Worm (Caenorhabditis elegans) whole organism, late embryonic: Measurements from ENCODE around the gene F52G3.7.

Experiments
- C08G9.2 ChIP-seq: sonication (generic microtip); optimal IDR thresholded peaks from 2 replicates; lab custom pipeline; 2016; ENCODE audit warnings: mild to moderate bottlenecking, missing genetic modification characterization, moderate library complexity, missing compliant biosample characterization
- C38D4.7 ChIP-seq: fragments of 200-800 bp; sonication (Bioruptor generic); optimal IDR thresholded peaks from 2 replicates; lab custom pipeline; 2018; ENCODE audit warnings: mild to moderate bottlenecking, missing genetic modification characterization, moderate library complexity, missing compliant biosample characterization
- K02D7.2 ChIP-seq: sonication (generic microtip); optimal IDR thresholded peaks from 2 replicates; lab custom pipeline; 2017; ENCODE audit warnings: mild to moderate bottlenecking, missing genetic modification characterization, missing compliant biosample characterization
- K09A11.1 ChIP-seq: sonication (generic microtip); optimal IDR thresholded peaks from 2 replicates; lab custom pipeline; 2017; ENCODE audit warnings: antibody characterized with exemption, mild to moderate bottlenecking, missing genetic modification characterization, missing compliant biosample characterization; ENCODE audit not compliant: insufficient read depth
- T23F11.4 ChIP-seq: fragments of 200-800 bp; sonication (Bioruptor generic); optimal IDR thresholded peaks from 2 replicates; lab custom pipeline; 2018; ENCODE audit warnings: mild to moderate bottlenecking, missing genetic modification characterization, missing compliant biosample characterization
- Y22D7AL.16 ChIP-seq: sonication (generic microtip); optimal IDR thresholded peaks from 2 replicates; lab custom pipeline; 2016; ENCODE audit warnings: missing genetic modification characterization, missing compliant biosample characterization
- ahr-1 ChIP-seq: sonication (generic microtip); optimal IDR thresholded peaks from 2 replicates; lab custom pipeline; 2016; ENCODE audit warnings: missing genetic modification characterization, missing compliant biosample characterization
- ceh-14 ChIP-seq: sonication (generic microtip); optimal IDR thresholded peaks from 2 replicates; lab custom pipeline; 2016; ENCODE audit warnings: missing genotype, missing genetic modification characterization, missing compliant biosample characterization
- ceh-2 ChIP-seq: sonication (generic microtip); optimal IDR thresholded peaks from 2 replicates; lab custom pipeline; 2016; ENCODE audit warnings: missing genotype, missing genetic modification characterization, missing compliant biosample characterization
- ceh-24 ChIP-seq: sonication (generic microtip); optimal IDR thresholded peaks from 2 replicates; lab custom pipeline; 2016; ENCODE audit warnings: mild to moderate bottlenecking, missing genetic modification characterization, missing compliant biosample characterization
- ceh-31 ChIP-seq: sonication (generic microtip); optimal IDR thresholded peaks from 2 replicates; lab custom pipeline; 2016; ENCODE audit warnings: missing genetic modification characterization, missing compliant biosample characterization
- ceh-45 ChIP-seq: fragments of 200-800 bp; sonication (Bioruptor generic); IDR thresholded peaks from 2 replicates; pipeline ENCODE4 v1.3.6; 2022; ENCODE audit warnings: missing genetic modification reagents, missing genetic modification characterization, missing compliant biosample characterization
- ceh-9 ChIP-seq: sonication (generic microtip); optimal IDR thresholded peaks from 2 replicates; lab custom pipeline; 2016; ENCODE audit warnings: mild to moderate bottlenecking, missing genetic modification characterization, inconsistent platforms, missing compliant biosample characterization
- che-1 ChIP-seq: sonication (generic microtip); optimal IDR thresholded peaks from 2 replicates; lab custom pipeline; 2016; ENCODE audit warnings: mild to moderate bottlenecking, missing genetic modification characterization, missing compliant biosample characterization
- dmd-4 ChIP-seq: sonication (generic microtip); optimal IDR thresholded peaks from 2 replicates; lab custom pipeline; 2016; ENCODE audit warnings: borderline replicate concordance, missing genetic modification characterization, missing compliant biosample characterization
- elt-2 ChIP-seq: sonication (generic microtip); optimal IDR thresholded peaks from 2 replicates; lab custom pipeline; 2016; ENCODE audit warnings: missing genetic modification reagents, missing genetic modification characterization, missing compliant biosample characterization
- elt-4 ChIP-seq: sonication (generic microtip); optimal IDR thresholded peaks from 2 replicates; lab custom pipeline; 2016; ENCODE audit warnings: missing genetic modification characterization, missing compliant biosample characterization
- ets-4 ChIP-seq: sonication (generic microtip); optimal IDR thresholded peaks from 2 replicates; lab custom pipeline; 2016; ENCODE audit warnings: missing genetic modification characterization, missing compliant biosample characterization
- fax-1 ChIP-seq: sonication (generic microtip); optimal IDR thresholded peaks from 2 replicates; lab custom pipeline; 2016; ENCODE audit warnings: missing genotype, missing genetic modification characterization, missing compliant biosample characterization
- fkh-10 ChIP-seq: fragments of 150-350 bp; optimal IDR thresholded peaks from 2 replicates; lab custom pipeline; 2014; ENCODE audit warnings: missing biosample characterization, missing genetic modification reagents, missing genetic modification characterization
- fkh-6 ChIP-seq: sonication (generic microtip); optimal IDR thresholded peaks from 2 replicates; lab custom pipeline; 2016; ENCODE audit warnings: missing genetic modification characterization, missing compliant biosample characterization
- gmeb-2 ChIP-seq: sonication (generic microtip); optimal IDR thresholded peaks from 2 replicates; lab custom pipeline; 2016; ENCODE audit warnings: missing genetic modification characterization, inconsistent platforms, missing compliant biosample characterization
- hlh-13 ChIP-seq: fragments of 200-800 bp; sonication (Bioruptor generic); optimal IDR thresholded peaks from 2 replicates; lab custom pipeline; 2018; ENCODE audit warnings: mild to moderate bottlenecking, missing genetic modification characterization, missing compliant biosample characterization
- hlh-15 ChIP-seq: sonication (generic microtip); optimal IDR thresholded peaks from 2 replicates; lab custom pipeline; 2016; ENCODE audit warnings: missing genetic modification characterization, missing compliant biosample characterization
- hlh-30 ChIP-seq: sonication (generic microtip); optimal IDR thresholded peaks from 2 replicates; lab custom pipeline; 2017; ENCODE audit warnings: antibody characterized with exemption, missing genetic modification characterization, missing compliant biosample characterization; ENCODE audit not compliant: insufficient read depth
- hlh-8 ChIP-seq: sonication (generic microtip); optimal IDR thresholded peaks from 2 replicates; lab custom pipeline; 2016; ENCODE audit warnings: missing genotype, missing genetic modification characterization, missing compliant biosample characterization
- lim-6 ChIP-seq: sonication (generic microtip); optimal IDR thresholded peaks from 2 replicates; lab custom pipeline; 2016; ENCODE audit warnings: missing genetic modification characterization, missing compliant biosample characterization
- lin-11 ChIP-seq: fragments of 200-800 bp; sonication (Bioruptor generic); optimal IDR thresholded peaks from 2 replicates; lab custom pipeline; 2018; ENCODE audit warnings: mild to moderate bottlenecking, missing genetic modification characterization, missing compliant biosample characterization
- madf-2 ChIP-seq: sonication (generic microtip); optimal IDR thresholded peaks from 2 replicates; lab custom pipeline; 2017; ENCODE audit warnings: missing genetic modification characterization, missing compliant biosample characterization
- mec-3 ChIP-seq: sonication (generic microtip); optimal IDR thresholded peaks from 2 replicates; lab custom pipeline; 2016; ENCODE audit warnings: borderline replicate concordance, missing genetic modification characterization, missing compliant biosample characterization
- nhr-232 ChIP-seq: sonication (generic microtip); optimal IDR thresholded peaks from 2 replicates; lab custom pipeline; 2016; ENCODE audit warnings: missing genetic modification characterization, missing compliant biosample characterization
- npax-4 ChIP-seq: sonication (generic microtip); optimal IDR thresholded peaks from 2 replicates; lab custom pipeline; 2016; ENCODE audit warnings: missing genetic modification characterization, missing compliant biosample characterization
- odd-2 ChIP-seq: sonication (generic microtip); optimal IDR thresholded peaks from 2 replicates; lab custom pipeline; 2017; ENCODE audit warnings: antibody characterized with exemption, mild to moderate bottlenecking, missing genetic modification characterization, missing compliant biosample characterization
- pat-9 ChIP-seq: fragments of 200-800 bp; sonication (Bioruptor generic); optimal IDR thresholded peaks from 2 replicates; lab custom pipeline; 2018; ENCODE audit warnings: mild to moderate bottlenecking, missing genetic modification characterization, moderate library complexity, missing compliant biosample characterization
- pax-1 ChIP-seq: fragments of 150-350 bp; optimal IDR thresholded peaks from 2 replicates; lab custom pipeline; 2014; ENCODE audit warnings: missing biosample characterization, missing genetic modification characterization
- pqm-1 ChIP-seq: sonication (generic microtip); optimal IDR thresholded peaks from 2 replicates; lab custom pipeline; 2016; ENCODE audit warnings: missing genetic modification characterization, missing compliant biosample characterization
- pros-1 ChIP-seq: fragments of 150-350 bp; optimal IDR thresholded peaks from 2 replicates; lab custom pipeline; 2014; ENCODE audit warnings: missing biosample characterization, missing genetic modification reagents, missing genetic modification characterization
- ref-2 ChIP-seq: sonication (generic microtip); optimal IDR thresholded peaks from 2 replicates; lab custom pipeline; 2016; ENCODE audit warnings: missing genetic modification characterization, missing compliant biosample characterization
- rnt-1 ChIP-seq: sonication (generic microtip); optimal IDR thresholded peaks from 2 replicates; lab custom pipeline; 2016; ENCODE audit warnings: missing genetic modification characterization, missing compliant biosample characterization
- sdc-2 ChIP-seq: sonication (generic microtip); optimal IDR thresholded peaks from 2 replicates; lab custom pipeline; 2016; ENCODE audit warnings: missing genotype, missing genetic modification characterization, missing compliant biosample characterization
- sox-2 ChIP-seq: fragments of 200-800 bp; sonication (Bioruptor generic); IDR thresholded peaks from 2 replicates; pipeline ENCODE4 v1.3.6; 2022; ENCODE audit warnings: missing genetic modification reagents, missing genetic modification characterization, missing compliant biosample characterization
- sox-4 ChIP-seq: sonication (generic microtip); optimal IDR thresholded peaks from 2 replicates; lab custom pipeline; 2017; ENCODE audit warnings: mild to moderate bottlenecking, missing genetic modification characterization, inconsistent platforms, missing compliant biosample characterization
- tbx-7 ChIP-seq: sonication (generic microtip); optimal IDR thresholded peaks from 2 replicates; lab custom pipeline; 2016; ENCODE audit warnings: missing genotype, missing genetic modification characterization, missing compliant biosample characterization
- unc-3 ChIP-seq, 2 experiments: fragments of 200-800 bp in 1 of 2; sonication (Bioruptor generic) in 1 of 2; sonication (generic microtip) in 1 of 2; conservative IDR thresholded peaks in 1 of 2; optimal IDR thresholded peaks in 1 of 2; 2 replicates each; pipeline versions ENCODE4 v1.3.6 to Lab custom; 2016 to 2022; ENCODE audit warnings: missing compliant biosample characterization in 2 of 2, missing genetic modification characterization in 2 of 2, missing genetic modification reagents in 1 of 2
- unc-42 ChIP-seq: sonication (generic microtip); optimal IDR thresholded peaks from 2 replicates; lab custom pipeline; 2016; ENCODE audit warnings: missing genotype, missing genetic modification characterization, missing compliant biosample characterization
- unc-55 ChIP-seq: sonication (generic microtip); optimal IDR thresholded peaks from 2 replicates; lab custom pipeline; 2017; ENCODE audit warnings: missing biosample characterization, missing genetic modification reagents, missing genetic modification characterization
- zip-5 ChIP-seq: sonication (generic microtip); optimal IDR thresholded peaks from 2 replicates; lab custom pipeline; 2016; ENCODE audit warnings: missing genetic modification characterization, missing compliant biosample characterization

F52G3.7 gene

DNA sequence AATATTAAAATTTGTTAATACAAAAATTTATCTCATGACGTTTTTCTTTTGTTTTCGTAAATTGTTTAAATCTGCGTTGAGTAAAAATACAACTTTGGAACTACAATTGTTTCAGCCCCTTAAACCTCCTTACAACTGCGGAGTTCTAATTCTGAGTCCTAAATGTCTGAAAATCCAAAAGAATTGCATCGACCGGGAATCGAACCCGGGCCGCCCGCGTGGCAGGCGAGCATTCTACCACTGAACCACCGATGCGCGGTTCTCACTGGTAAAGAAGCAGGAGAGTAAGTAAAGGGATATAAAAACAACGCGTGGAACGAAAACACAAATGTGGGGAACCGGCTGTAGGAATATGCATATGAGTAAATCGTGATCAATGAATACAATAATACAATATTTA is 35.6 kb upstream of the F52G3.7 start (continued):
- TF ChIP-seq ceh-9 (tag; lab: Kevin White, UChicago) (no peak), mec-3 (tag; lab: Kevin White, UChicago) (no peak), elt-4 (tag; lab: Kevin White, UChicago) (no peak), ceh-31 (tag; lab: Kevin White, UChicago) (peak; percentile 57), hlh-15 (peak; percentile 26), fax-1 (tag; lab: Kevin White, UChicago) (peak; percentile 8), fkh-10 (no peak), unc-55 (GFP tag; lab: Kevin White, UChicago) (no peak), fkh-6 (tag; lab: Kevin White, UChicago) (peak; percentile 59), pqm-1 (tag; lab: Kevin White, UChicago) (no peak), sox-2 (peak; percentile 75), zip-5 (tag; lab: Kevin White, UChicago) (peak; percentile 25), hlh-13 (peak; percentile 30), Y22D7AL.16 (tag; lab: Kevin White, UChicago) (peak; percentile 73), sox-4 (tag; lab: Kevin White, UChicago) (peak; percentile 67), pat-9 (tag; lab: Kevin White, UChicago) (peak; percentile 81), hlh-30 (tag; lab: Kevin White, UChicago) (no peak), nhr-232 (peak; percentile 81), odd-2 (tag; lab: Kevin White, UChicago) (peak; percentile 24), ets-4 (tag; lab: Kevin White, UChicago) (no peak), unc-3 (GFP tag; conservative IDR thresholded peaks at IDR 0.05; lab: Robert Waterston, UW) (peak; percentile 68), unc-3 (tag; optimal IDR thresholded peaks at IDR 0.05; lab: Kevin White, UChicago) (peak; percentile 70), dmd-4 (tag; lab: Kevin White, UChicago) (peak; percentile 67), ceh-24 (tag; lab: Kevin White, UChicago) (no peak), tbx-7 (tag; lab: Kevin White, UChicago) (peak; percentile 47), K02D7.2 (tag; lab: Kevin White, UChicago) (no peak), gmeb-2 (tag; lab: Kevin White, UChicago) (peak; percentile 63), pax-1 (no peak), ceh-45 (GFP tag; lab: Robert Waterston, UW) (peak; percentile 50; the same call in 1 of the 2 replicates), unc-42 (no peak), madf-2 (peak; percentile 58), ceh-14 (no peak), lim-6 (no peak), C38D4.7 (GFP tag; lab: Kevin White, UChicago) (peak; percentile 66), che-1 (tag; lab: Kevin White, UChicago) (peak; percentile 75), hlh-8 (tag; lab: Kevin White, UChicago) (no peak), elt-2 (tag; lab: Kevin White, UChicago) (peak; percentile 70), K09A11.1 (tag; lab: Kevin White, UChicago) (peak; percentile 42), rnt-1 (no peak), lin-11 (peak; percentile 63), npax-4 (peak; percentile 51), ref-2 (tag; lab: Kevin White, UChicago) (peak; percentile 77), C08G9.2 (tag; lab: Kevin White, UChicago) (peak; percentile 41), T23F11.4 (GFP tag; lab: Kevin White, UChicago) (peak; percentile 65), ahr-1 (no peak), pros-1 (tag; lab: Kevin White, UChicago) (no peak), sdc-2 (tag; lab: Kevin White, UChicago) (peak; percentile 83), ceh-2 (tag; lab: Kevin White, UChicago) (peak; percentile 40)
